Fruit fly (Drosophila melanogaster): ENCODE results near the gene gskt.

The gskt gene

dm6 chr3R:31384108-31384507, 11.9 kb downstream of the gskt start (continued):
- TF ChIP-seq CG2712 (tag; optimal IDR thresholded peaks at IDR 0.05) (peak; percentile 98), CG15073 (GFP tag; optimal IDR thresholded peaks at IDR 0.05) (peak; percentile 77), rib (GFP tag; IDR thresholded peaks at IDR 0.05) (peak; percentile 98), CG32532 (GFP tag; IDR thresholded peaks at IDR 0.05) (peak; percentile 99), Poxn (GFP tag; IDR thresholded peaks at IDR 0.05) (peak; percentile 94), shn (GFP tag; optimal IDR thresholded peaks at IDR 0.05) (peak; percentile 98), CG33557 (GFP tag; optimal IDR thresholded peaks at IDR 0.05) (peak; percentile 71), CG17361 (GFP tag; IDR thresholded peaks at IDR 0.05) (peak; percentile 98), CG15696 (tag; optimal IDR thresholded peaks at IDR 0.05) (peak; percentile 78), slp2 (GFP tag; optimal IDR thresholded peaks at IDR 0.05) (peak; percentile 98), chinmo (GFP tag; IDR thresholded peaks at IDR 0.05; ENCODE audit: partially characterized antibody) (0 out of 4 replicates have a peak, but pooled peaks have one; percentile 32), CG16779 (GFP tag; IDR thresholded peaks at IDR 0.05) (peak; percentile 98), CG14667 (GFP tag; IDR thresholded peaks at IDR 0.05) (peak; percentile 97), Eip74EF (GFP tag; optimal IDR thresholded peaks at IDR 0.05) (peak in 1 of 2 experiments; percentile 92), CG17328 (GFP tag; IDR thresholded peaks at IDR 0.05) (peak; percentile 96), gcm (GFP tag; optimal IDR thresholded peaks at IDR 0.05) (peak; percentile 95), dm (GFP tag; optimal IDR thresholded peaks at IDR 0.05) (peak; percentile 94), CG9797 (GFP tag; optimal IDR thresholded peaks at IDR 0.05) (peak; percentile 40), CG2678 (tag; optimal IDR thresholded peaks at IDR 0.05) (peak; percentile 96), CG18764 (GFP tag; optimal IDR thresholded peaks at IDR 0.05) (peak; percentile 94), CG7745 (tag; optimal IDR thresholded peaks at IDR 0.05) (no peak), CG8290 (GFP tag; optimal IDR thresholded peaks at IDR 0.05) (peak; percentile 92), CG8290 (tag; optimal IDR thresholded peaks at IDR 0.05) (peak in 1 of 2 experiments; percentile 94), CG10274 (GFP tag; optimal IDR thresholded peaks at IDR 0.05) (peak; percentile 100), CG7556 (GFP tag; optimal IDR thresholded peaks at IDR 0.05) (peak; percentile 98), scrt (GFP tag; optimal IDR thresholded peaks at IDR 0.05) (peak; percentile 94), MESR4 (GFP tag; optimal IDR thresholded peaks at IDR 0.05) (peak; percentile 57), Atf-2 (GFP tag; optimal IDR thresholded peaks at IDR 0.05) (peak; percentile 95), gt (GFP tag; IDR thresholded peaks at IDR 0.05) (peak; percentile 89), mirr (GFP tag; optimal IDR thresholded peaks at IDR 0.05) (peak; percentile 75), CG7271 (tag; optimal IDR thresholded peaks at IDR 0.05) (peak; percentile 76), usp (GFP tag; optimal IDR thresholded peaks at IDR 0.05) (no peak), fd102C (GFP tag; optimal IDR thresholded peaks at IDR 0.05) (peak; percentile 52), CG17802 (tag; optimal IDR thresholded peaks at IDR 0.05) (peak; percentile 83), salm (tag; optimal IDR thresholded peaks at IDR 0.05) (peak; percentile 94), CG17568 (GFP tag; optimal IDR thresholded peaks at IDR 0.05) (peak; percentile 91), CG31441 (GFP tag; IDR thresholded peaks at IDR 0.05) (peak; percentile 98), pho (GFP tag; optimal IDR thresholded peaks at IDR 0.05) (peak; percentile 99), CG3065 (GFP tag; optimal IDR thresholded peaks at IDR 0.05) (peak; percentile 92), croc (GFP tag; conservative IDR thresholded peaks at IDR 0.05) (peak; percentile 98), Hr3 (GFP tag; optimal IDR thresholded peaks at IDR 0.05) (peak; percentile 97), CG10543 (GFP tag; optimal IDR thresholded peaks at IDR 0.05) (peak; percentile 83), Sox100B (GFP tag; optimal IDR thresholded peaks at IDR 0.05) (peak; percentile 93), HHEX (GFP tag; optimal IDR thresholded peaks at IDR 0.05) (peak; percentile 97), insv (GFP tag; optimal IDR thresholded peaks at IDR 0.05) (peak; percentile 33 to 50), Dbx (GFP tag; IDR thresholded peaks at IDR 0.05) (peak; percentile 98), eyg (GFP tag; optimal IDR thresholded peaks at IDR 0.05) (peak; percentile 98), sob (GFP tag; IDR thresholded peaks at IDR 0.05) (peak; percentile 98), CG2889 (GFP tag; IDR thresholded peaks at IDR 0.05) (peak; percentile 96), CG2116 (GFP tag; optimal IDR thresholded peaks at IDR 0.05) (peak; percentile 74), CG30431 (GFP tag; optimal IDR thresholded peaks at IDR 0.05) (peak; percentile 95)
